Worm (Caenorhabditis elegans) whole organism, young adult: ENCODE results near the gene srg-36.

Experiments
- F23B12.7 ChIP-seq: sonication (generic microtip); optimal IDR thresholded peaks from 2 replicates; lab custom pipeline; 2017; ENCODE audit warnings: missing genetic modification characterization, mild to moderate bottlenecking, missing compliant biosample characterization, antibody characterized with exemption, moderate library complexity; ENCODE audit not compliant: insufficient read depth
- Y95B8A.8 ChIP-seq: fragments of 200-800 bp; sonication (Bioruptor generic); IDR thresholded peaks from 2 replicates; pipeline ENCODE4 v1.3.6; 2022; ENCODE audit warnings: missing genetic modification reagents, missing genetic modification characterization, missing compliant biosample characterization
- bed-2 ChIP-seq: fragments of 200-800 bp; sonication (Bioruptor generic); IDR thresholded peaks from 2 replicates; pipeline ENCODE4 v1.3.6; 2022; ENCODE audit warnings: missing genetic modification reagents, missing genetic modification characterization, missing compliant biosample characterization
- ets-4 ChIP-seq: fragments of 200-800 bp; sonication (Bioruptor generic); optimal IDR thresholded peaks from 2 replicates; lab custom pipeline; 2018; ENCODE audit warnings: mild to moderate bottlenecking, missing genetic modification characterization, missing compliant biosample characterization
- lin-54 ChIP-seq: fragments of 200-800 bp; sonication (Bioruptor generic); optimal IDR thresholded peaks from 2 replicates; lab custom pipeline; 2018; ENCODE audit warnings: mild to moderate bottlenecking, missing genetic modification characterization, missing compliant biosample characterization
- nfya-1 ChIP-seq: sonication (generic microtip); optimal IDR thresholded peaks from 2 replicates; lab custom pipeline; 2017; ENCODE audit warnings: antibody characterized with exemption, missing compliant biosample characterization, missing genetic modification characterization, borderline replicate concordance; ENCODE audit not compliant: insufficient read depth
- rcor-1 ChIP-seq: fragments of 200-800 bp; sonication (Bioruptor generic); IDR thresholded peaks from 2 replicates; pipeline ENCODE4 v1.3.6; 2022; ENCODE audit warnings: missing genetic modification reagents, missing genetic modification characterization, missing compliant biosample characterization
- sdz-38 ChIP-seq: sonication (generic microtip); optimal IDR thresholded peaks from 2 replicates; lab custom pipeline; 2016; ENCODE audit warnings: missing genotype, missing genetic modification characterization, missing compliant biosample characterization
- unc-62 ChIP-seq: fragments of 150-350 bp; optimal IDR thresholded peaks from 2 replicates; lab custom pipeline; 2014; ENCODE audit warnings: missing biosample characterization, missing genetic modification reagents, missing genetic modification characterization

- TF ChIP-seq Y95B8A.8 (GFP tag; lab: Robert Waterston, UW): no peak
- TF ChIP-seq nfya-1 (tag; lab: Kevin White, UChicago): no peak
- no peak for TF ChIP-seq bed-2 (GFP tag; lab: Robert Waterston, UW)
- TF ChIP-seq sdz-38 (tag; lab: Kevin White, UChicago): no peak
- no peak for TF ChIP-seq rcor-1 (GFP tag; lab: Robert Waterston, UW)
- TF ChIP-seq lin-54 (GFP tag; lab: Kevin White, UChicago): no peak
- no peak for TF ChIP-seq F23B12.7 (tag; lab: Kevin White, UChicago)
- TF ChIP-seq unc-62: no peak
- TF ChIP-seq ets-4 (GFP tag; lab: Kevin White, UChicago): no peak
Observed at ce11 chrX:14243345-14243961, 9.2 kb upstream of the srg-36 start, which contains the start of gene K04C1.3.
